Fruit fly (Drosophila melanogaster) whole organism, embryonic: ENCODE results near the gene CG5902.

Experiments
- Atf3 ChIP-seq: fragments of 200-800 bp; sonication (Bioruptor generic); optimal IDR thresholded peaks from 3 replicates; lab custom pipeline; 2016; ENCODE audit warnings: missing biosample characterization, missing genetic modification characterization
- Awh ChIP-seq: fragments of 200-800 bp; sonication (Bioruptor generic); IDR thresholded peaks from 2 replicates; pipeline ENCODE4, ENCODE4 v1.3.6; 2022; ENCODE audit warnings: missing biosample characterization, missing genetic modification characterization
- Blimp-1 ChIP-seq: fragments of 200-800 bp; sonication (Bioruptor generic); optimal IDR thresholded peaks from 3 replicates; lab custom pipeline; 2018; ENCODE audit warnings: missing biosample characterization, missing genetic modification characterization, mild to moderate bottlenecking, moderate library complexity, missing genetic modification reagents
- Bteb2 ChIP-seq: fragments of 200-800 bp; sonication (Bioruptor generic); optimal IDR thresholded peaks from 2 replicates; lab custom pipeline; 2016; ENCODE audit warnings: missing biosample characterization, missing genetic modification characterization
- CG11085 ChIP-seq: fragments of 200-800 bp; sonication (Bioruptor generic); IDR thresholded peaks from 2 replicates; pipeline ENCODE4 v1.3.6; 2022; ENCODE audit warnings: missing biosample characterization, missing genetic modification characterization
- CG11695 ChIP-seq: fragments of 200-800 bp; sonication (Bioruptor generic); IDR thresholded peaks from 3 replicates; pipeline ENCODE4 v1.3.6; 2022; ENCODE audit warnings: missing biosample characterization, missing genetic modification characterization
- CG12236 ChIP-seq: fragments of 200-800 bp; sonication (Bioruptor generic); optimal IDR thresholded peaks from 2 replicates; lab custom pipeline; 2016; ENCODE audit warnings: missing biosample characterization, missing genetic modification characterization
- CG12391 ChIP-seq: fragments of 200-800 bp; sonication (Bioruptor generic); optimal IDR thresholded peaks from 3 replicates; lab custom pipeline; 2018; ENCODE audit warnings: missing biosample characterization, mild to moderate bottlenecking, missing genetic modification characterization, moderate library complexity
- CG14441 ChIP-seq: fragments of 200-800 bp; sonication (Bioruptor generic); IDR thresholded peaks from 2 replicates; pipeline ENCODE4 v1.3.6; 2022; ENCODE audit warnings: missing biosample characterization, missing genetic modification characterization
- CG15011 ChIP-seq: fragments of 200-800 bp; sonication (Bioruptor generic); optimal IDR thresholded peaks from 3 replicates; lab custom pipeline; 2018; ENCODE audit warnings: missing biosample characterization, mild to moderate bottlenecking, missing genetic modification characterization
- CG15479 ChIP-seq: fragments of 200-800 bp; sonication (Bioruptor generic); optimal IDR thresholded peaks from 3 replicates; lab custom pipeline; 2019; ENCODE audit warnings: missing biosample characterization, mild to moderate bottlenecking, missing genetic modification characterization, moderate library complexity
- CG2199 ChIP-seq: fragments of 200-800 bp; sonication (Bioruptor generic); IDR thresholded peaks from 3 replicates; pipeline ENCODE4 v1.3.6; 2022; ENCODE audit warnings: missing biosample characterization, missing genetic modification characterization
- CG5953 ChIP-seq: fragments of 200-800 bp; sonication (Bioruptor generic); IDR thresholded peaks from 2 replicates; pipeline ENCODE4 v1.3.6; 2022; ENCODE audit warnings: missing biosample characterization, missing genetic modification characterization
- CG6175 ChIP-seq: fragments of 200-800 bp; sonication (Bioruptor generic); IDR thresholded peaks from 3 replicates; pipeline ENCODE4 v1.3.6; 2022; ENCODE audit warnings: missing biosample characterization, missing genetic modification characterization
- CG6689 ChIP-seq: fragments of 200-800 bp; sonication (Bioruptor generic); IDR thresholded peaks from 2 replicates; pipeline ENCODE4 v1.3.6; 2022; ENCODE audit warnings: missing biosample characterization, missing genetic modification characterization
- CG7357 ChIP-seq: fragments of 200-800 bp; sonication (Bioruptor generic); IDR thresholded peaks from 3 replicates; pipeline ENCODE4 v1.3.6; 2022; ENCODE audit warnings: missing biosample characterization, missing genetic modification characterization
- CG7963 ChIP-seq: fragments of 200-800 bp; sonication (Bioruptor generic); IDR thresholded peaks from 3 replicates; pipeline ENCODE4 v1.3.6; 2022; ENCODE audit warnings: missing biosample characterization, missing genetic modification characterization; ENCODE audit not compliant: partially characterized antibody
- CG9797 ChIP-seq: fragments of 200-800 bp; sonication (Bioruptor generic); optimal IDR thresholded peaks from 3 replicates; lab custom pipeline; 2018; ENCODE audit warnings: missing biosample characterization, mild to moderate bottlenecking, missing genetic modification characterization
- CG9876 ChIP-seq: fragments of 200-800 bp; sonication (Bioruptor generic); optimal IDR thresholded peaks from 2 replicates; lab custom pipeline; 2016; ENCODE audit warnings: missing biosample characterization, missing genetic modification characterization
- Dip2 ChIP-seq: fragments of 200-800 bp; sonication (Bioruptor generic); IDR thresholded peaks from 2 replicates; pipeline ENCODE4 v1.3.6; 2022; ENCODE audit warnings: missing biosample characterization, missing genetic modification characterization
- Doc3 ChIP-seq: fragments of 200-800 bp; sonication (Bioruptor generic); IDR thresholded peaks from 3 replicates; pipeline ENCODE4 v1.3.6; 2022; ENCODE audit warnings: missing biosample characterization, missing genetic modification characterization; ENCODE audit not compliant: partially characterized antibody
- Fer3 ChIP-seq: fragments of 200-800 bp; sonication (Bioruptor generic); optimal IDR thresholded peaks from 2 replicates; lab custom pipeline; 2018; ENCODE audit warnings: missing biosample characterization, mild to moderate bottlenecking, missing genetic modification characterization, moderate library complexity
- Lim3 ChIP-seq: fragments of 200-800 bp; sonication (Bioruptor generic); IDR thresholded peaks from 2 replicates; pipeline ENCODE4 v1.3.6; 2022; ENCODE audit warnings: missing biosample characterization, missing genetic modification characterization
- Lpt ChIP-seq: fragments of >200 bp; optimal IDR thresholded peaks from 2 replicates; lab custom pipeline; 2018; ENCODE audit warnings: missing biosample characterization, missing genetic modification characterization
- Poxn ChIP-seq: fragments of 200-800 bp; sonication (Bioruptor generic); IDR thresholded peaks from 2 replicates; pipeline ENCODE4 v1.3.6; 2022; ENCODE audit warnings: missing biosample characterization, missing genetic modification characterization
- Rx ChIP-seq: fragments of 200-800 bp; sonication (Bioruptor generic); IDR thresholded peaks from 2 replicates; pipeline ENCODE4 v1.3.6; 2022; ENCODE audit warnings: missing biosample characterization, missing genetic modification characterization
- abd-A ChIP-seq: fragments of 200-800 bp; sonication (Bioruptor generic); optimal IDR thresholded peaks from 3 replicates; lab custom pipeline; 2019; ENCODE audit warnings: missing biosample characterization, mild to moderate bottlenecking, missing genetic modification characterization, moderate library complexity
- ase ChIP-seq: fragments of 200-800 bp; sonication (Bioruptor generic); IDR thresholded peaks from 3 replicates; pipeline ENCODE4 v1.3.6; 2022; ENCODE audit warnings: missing biosample characterization, missing genetic modification characterization
- bsh ChIP-seq, 2 experiments: fragments of 200-800 bp; sonication (Bioruptor generic); optimal IDR thresholded peaks; 2 replicates each; lab custom pipeline; 2017 to 2018; ENCODE audit warnings: mild to moderate bottlenecking in 2 of 2, missing biosample characterization in 2 of 2, missing genetic modification characterization in 2 of 2, moderate library complexity in 1 of 2
- cas ChIP-seq: fragments of 200-800 bp; sonication (Bioruptor generic); IDR thresholded peaks from 2 replicates; pipeline ENCODE4 v1.3.6; 2022; ENCODE audit warnings: missing biosample characterization, missing genetic modification characterization
- corto ChIP-seq: fragments of 200-800 bp; sonication (Bioruptor generic); optimal IDR thresholded peaks from 2 replicates; lab custom pipeline; 2016; ENCODE audit warnings: missing biosample characterization, mild to moderate bottlenecking, missing genetic modification characterization, moderate library complexity
- croc ChIP-seq: fragments of 200-800 bp; sonication (Bioruptor generic); conservative IDR thresholded peaks from 3 replicates; pipeline ENCODE4 v1.3.6; 2022; ENCODE audit warnings: missing biosample characterization, missing genetic modification characterization
- cwo ChIP-seq: fragments of 200-800 bp; sonication (Bioruptor generic); optimal IDR thresholded peaks from 3 replicates; lab custom pipeline; 2017; ENCODE audit warnings: missing biosample characterization, missing genetic modification characterization, mild to moderate bottlenecking, moderate library complexity, missing genetic modification reagents
- dan ChIP-seq: fragments of 200-800 bp; sonication (Bioruptor generic); IDR thresholded peaks from 2 replicates; pipeline ENCODE4 v1.3.6; 2022; ENCODE audit warnings: missing biosample characterization, missing genetic modification characterization
- dpn ChIP-seq, 2 experiments: fragments of 200-800 bp; sonication (Bioruptor generic); optimal IDR thresholded peaks; 3 replicates each; lab custom pipeline; 2016; ENCODE audit warnings: missing biosample characterization in 2 of 2, missing genetic modification characterization in 2 of 2
- gcm ChIP-seq: fragments of 200-800 bp; sonication (Bioruptor generic); optimal IDR thresholded peaks from 2 replicates; lab custom pipeline; 2019; ENCODE audit warnings: missing biosample characterization, mild to moderate bottlenecking, missing genetic modification characterization, moderate library complexity
- grau ChIP-seq: fragments of 200-800 bp; optimal IDR thresholded peaks from 3 replicates; lab custom pipeline; 2019; ENCODE audit warnings: missing biosample characterization, mild to moderate bottlenecking, missing genetic modification characterization, moderate library complexity
- kay ChIP-seq: fragments of 200-800 bp; sonication (Bioruptor generic); optimal IDR thresholded peaks from 2 replicates; lab custom pipeline; 2016; ENCODE audit warnings: missing biosample characterization, missing genetic modification characterization
- kni ChIP-seq: fragments of 200-800 bp; sonication (Bioruptor generic); optimal IDR thresholded peaks from 3 replicates; lab custom pipeline; 2017; ENCODE audit warnings: mild to moderate bottlenecking, missing biosample characterization, missing genetic modification reagents, missing genetic modification characterization
- mirr ChIP-seq: fragments of 200-800 bp; sonication (Bioruptor generic); optimal IDR thresholded peaks from 3 replicates; lab custom pipeline; 2018; ENCODE audit warnings: missing biosample characterization, mild to moderate bottlenecking, missing genetic modification characterization
- nerfin-1 ChIP-seq: fragments of 200-800 bp; sonication (Bioruptor generic); optimal IDR thresholded peaks from 3 replicates; lab custom pipeline; 2019; ENCODE audit warnings: missing biosample characterization, mild to moderate bottlenecking, missing genetic modification characterization, moderate library complexity
- pzg ChIP-seq: fragments of 200-800 bp; sonication (Bioruptor generic); optimal IDR thresholded peaks from 3 replicates; lab custom pipeline; 2018; ENCODE audit warnings: missing biosample characterization, mild to moderate bottlenecking, missing genetic modification characterization, moderate library complexity
- run ChIP-seq: fragments of 200-800 bp; sonication (Bioruptor generic); optimal IDR thresholded peaks from 3 replicates; lab custom pipeline; 2018; ENCODE audit warnings: missing biosample characterization, mild to moderate bottlenecking, missing genetic modification characterization
- salm ChIP-seq: fragments of 200-800 bp; sonication (Bioruptor generic); optimal IDR thresholded peaks from 2 replicates; lab custom pipeline; 2018; ENCODE audit warnings: missing biosample characterization, mild to moderate bottlenecking, missing genetic modification characterization
- shn ChIP-seq: fragments of 200-800 bp; sonication (Bioruptor generic); optimal IDR thresholded peaks from 3 replicates; lab custom pipeline; 2016; ENCODE audit warnings: missing biosample characterization, missing genetic modification characterization
- stwl ChIP-seq: fragments of 200-800 bp; sonication (Bioruptor generic); optimal IDR thresholded peaks from 3 replicates; lab custom pipeline; 2018; ENCODE audit warnings: missing biosample characterization, mild to moderate bottlenecking, missing genetic modification characterization, moderate library complexity
- trem ChIP-seq: fragments of 200-800 bp; optimal IDR thresholded peaks from 3 replicates; lab custom pipeline; 2019; ENCODE audit warnings: missing biosample characterization, mild to moderate bottlenecking, missing genetic modification characterization, moderate library complexity
- yki ChIP-seq: fragments of >200 bp; optimal IDR thresholded peaks from 3 replicates; lab custom pipeline; 2018
- zen ChIP-seq: fragments of 200-800 bp; sonication (Bioruptor generic); optimal IDR thresholded peaks from 3 replicates; lab custom pipeline; 2018; ENCODE audit warnings: missing biosample characterization, mild to moderate bottlenecking, missing genetic modification characterization, moderate library complexity
- zfh1 ChIP-seq: fragments of 200-800 bp; sonication (Bioruptor generic); IDR thresholded peaks from 3 replicates; pipeline ENCODE4 v1.3.6; 2022; ENCODE audit warnings: missing biosample characterization, missing genetic modification characterization

Gene CG5902

DNA sequence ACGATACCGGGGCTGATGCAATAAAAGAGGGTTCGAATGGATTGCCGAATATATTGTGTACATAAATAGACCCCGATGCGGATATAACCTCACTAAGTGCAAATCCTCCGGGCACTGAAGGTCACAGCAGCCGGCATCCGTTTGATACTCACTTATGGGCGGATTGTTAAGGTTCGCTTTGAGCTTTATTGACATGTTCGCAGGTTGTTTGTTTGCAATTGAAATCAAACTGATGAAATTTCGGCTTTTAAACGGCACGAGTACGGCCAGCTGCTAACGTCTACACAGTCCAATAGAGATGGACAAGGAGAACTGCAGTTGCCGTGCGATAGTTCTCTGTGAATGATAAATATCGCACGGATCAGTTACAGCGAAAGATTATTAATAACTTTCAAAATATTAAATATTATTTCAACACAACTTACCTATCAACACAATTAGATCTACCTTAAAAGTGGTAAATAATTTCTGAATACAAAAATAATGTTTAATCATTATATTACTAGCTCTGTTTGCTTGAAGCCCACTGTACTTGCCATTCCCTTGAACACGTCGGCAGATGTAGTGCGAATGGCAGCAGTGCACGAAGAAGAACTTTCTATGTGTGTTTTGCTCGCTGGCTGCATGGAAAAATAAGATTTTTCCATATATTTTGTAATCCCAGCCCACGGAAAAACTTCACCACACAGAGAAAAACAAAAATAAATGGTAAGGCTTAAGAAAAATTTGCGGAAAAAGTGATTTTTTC lies 28.2 kb upstream of the CG5902 start, which contains the start of the genes GluProRS and AP-1sigma (continued):
- TF ChIP-seq CG9876 (GFP tag; lab: Kevin White, UChicago) (peak; percentile 72), CG12391 (tag; lab: Kevin White, UChicago) (peak; percentile 93), bsh (GFP tag; optimal IDR thresholded peaks at IDR 0.05; lab: Kevin White, UChicago) (peak in 1 of 2 experiments; percentile 87), Rx (GFP tag; lab: Robert Waterston, UW) (peak; percentile 83), zen (tag; lab: Kevin White, UChicago) (peak; percentile 87), dpn (GFP tag; optimal IDR thresholded peaks at IDR 0.05; lab: Kevin White, UChicago) (peak; percentile 89 to 94), ase (peak; percentile 94), Fer3 (tag; lab: Kevin White, UChicago) (peak; percentile 89), Dip2 (GFP tag; lab: Robert Waterston, UW) (peak; percentile 32; the same call in 1 of the 2 replicates), CG14441 (GFP tag; lab: Robert Waterston, UW) (peak; percentile 97), Lpt (no peak), corto (GFP tag; lab: Kevin White, UChicago) (peak; percentile 79), pzg (GFP tag; lab: Kevin White, UChicago) (peak; percentile 78), cwo (GFP tag; lab: Kevin White, UChicago) (peak; percentile 80), Awh (GFP tag; lab: Robert Waterston, UW) (peak; percentile 93), zfh1 (GFP tag; lab: Robert Waterston, UW) (peak; percentile 97), Lim3 (GFP tag; lab: Robert Waterston, UW) (peak; percentile 73), salm (tag; lab: Kevin White, UChicago) (peak; percentile 52), CG2199 (GFP tag; lab: Robert Waterston, UW) (peak; percentile 92), mirr (GFP tag; lab: Kevin White, UChicago) (peak; percentile 70), CG12236 (GFP tag; lab: Kevin White, UChicago) (peak; percentile 46), CG7963 (GFP tag; lab: Robert Waterston, UW) (peak; percentile 81), kay (GFP tag; lab: Kevin White, UChicago) (peak; percentile 89), gcm (peak; percentile 81), Bteb2 (GFP tag; lab: Kevin White, UChicago) (peak; percentile 76), nerfin-1 (peak; percentile 75), CG5953 (GFP tag; lab: Robert Waterston, UW) (peak; percentile 94), CG11695 (GFP tag; lab: Robert Waterston, UW) (peak; percentile 92), Blimp-1 (GFP tag; lab: Kevin White, UChicago) (peak; percentile 86), CG11085 (GFP tag; lab: Robert Waterston, UW) (peak; percentile 95), Atf3 (GFP tag; lab: Kevin White, UChicago) (peak; percentile 78), CG7357 (peak; percentile 91), Doc3 (GFP tag; lab: Robert Waterston, UW) (peak; percentile 93), cas (GFP tag; lab: Robert Waterston, UW) (peak; percentile 90), shn (GFP tag; lab: Kevin White, UChicago) (peak; percentile 71), trem (tag; lab: Kevin White, UChicago) (peak; percentile 86), dan (GFP tag; lab: Robert Waterston, UW) (peak; percentile 93), grau (tag; lab: Kevin White, UChicago) (peak; percentile 96), abd-A (no peak), CG6689 (GFP tag; lab: Robert Waterston, UW) (peak; percentile 94), stwl (tag; lab: Kevin White, UChicago) (peak; percentile 55), CG9797 (GFP tag; lab: Kevin White, UChicago) (peak; percentile 27), kni (GFP tag; lab: Kevin White, UChicago) (peak; percentile 51), croc (GFP tag; lab: Robert Waterston, UW) (peak; percentile 92), Poxn (GFP tag; lab: Robert Waterston, UW) (peak; percentile 87), CG15011 (GFP tag; lab: Kevin White, UChicago) (peak; percentile 72), CG15479 (GFP tag; lab: Kevin White, UChicago) (no peak), yki (peak; percentile 91), CG6175 (GFP tag; lab: Robert Waterston, UW) (peak; percentile 94), run (tag; lab: Kevin White, UChicago) (peak; percentile 39)
